Worm (Caenorhabditis elegans) whole organism, young adult: ENCODE data around the gene C06H2.2.

Source experiments
- B0019.2 ChIP-seq: fragments of 200-800 bp; sonication (Bioruptor generic); conservative IDR thresholded peaks from 2 replicates; pipeline ENCODE4 v1.3.6; 2022; ENCODE audit warnings: missing genetic modification reagents, missing genetic modification characterization, missing compliant biosample characterization
- B0261.1 ChIP-seq: sonication (generic microtip); optimal IDR thresholded peaks from 2 replicates; lab custom pipeline; 2016; ENCODE audit warnings: mild to moderate bottlenecking, missing genetic modification characterization, moderate library complexity, missing compliant biosample characterization
- C17E4.6 ChIP-seq: fragments of 200-800 bp; sonication (Bioruptor generic); IDR thresholded peaks from 2 replicates; pipeline ENCODE4 v1.3.6; 2022; ENCODE audit warnings: missing genetic modification reagents, missing genetic modification characterization, missing compliant biosample characterization
- D2030.7 ChIP-seq: fragments of 200-800 bp; sonication (Bioruptor generic); IDR thresholded peaks from 2 replicates; pipeline ENCODE4 v1.3.6; 2022; ENCODE audit warnings: missing genetic modification reagents, missing genetic modification characterization, missing compliant biosample characterization
- F10E7.11 ChIP-seq: sonication (generic microtip); optimal IDR thresholded peaks from 2 replicates; lab custom pipeline; 2017; ENCODE audit warnings: mild to moderate bottlenecking, missing genetic modification characterization, moderate library complexity, missing compliant biosample characterization
- F37B4.10 ChIP-seq: fragments of 200-800 bp; sonication (Bioruptor generic); IDR thresholded peaks from 2 replicates; pipeline ENCODE4 v1.3.6; 2022; ENCODE audit warnings: missing genetic modification characterization, missing compliant biosample characterization
- F39B2.1 ChIP-seq: fragments of 200-800 bp; sonication (Bioruptor generic); IDR thresholded peaks from 2 replicates; pipeline ENCODE4 v1.3.6; 2022; ENCODE audit warnings: missing genetic modification reagents, missing genetic modification characterization, missing compliant biosample characterization
- F49E8.2 ChIP-seq: sonication (generic microtip); optimal IDR thresholded peaks from 3 replicates; lab custom pipeline; 2017; ENCODE audit warnings: missing genetic modification characterization, mild to moderate bottlenecking, missing compliant biosample characterization, antibody characterized with exemption, moderate library complexity; ENCODE audit not compliant: insufficient read depth
- F55B11.4 ChIP-seq: sonication (generic microtip); optimal IDR thresholded peaks from 2 replicates; lab custom pipeline; 2016; ENCODE audit warnings: missing compliant biosample characterization, missing genetic modification characterization, borderline replicate concordance; ENCODE audit not compliant: insufficient read depth
- F57C9.4 ChIP-seq: sonication (generic microtip); optimal IDR thresholded peaks from 2 replicates; lab custom pipeline; 2017; ENCODE audit warnings: mild to moderate bottlenecking, missing genetic modification characterization, missing compliant biosample characterization
- K12H6.12 ChIP-seq: fragments of 200-800 bp; sonication (Bioruptor generic); optimal IDR thresholded peaks from 2 replicates; lab custom pipeline; 2018; ENCODE audit warnings: mild to moderate bottlenecking, missing genetic modification characterization, missing compliant biosample characterization
- Y95B8A.8 ChIP-seq: fragments of 200-800 bp; sonication (Bioruptor generic); IDR thresholded peaks from 2 replicates; pipeline ENCODE4 v1.3.6; 2022; ENCODE audit warnings: missing genetic modification reagents, missing genetic modification characterization, missing compliant biosample characterization
- ZK185.1 ChIP-seq: sonication (generic microtip); optimal IDR thresholded peaks from 2 replicates; lab custom pipeline; 2016; ENCODE audit warnings: mild to moderate bottlenecking, missing genetic modification characterization, missing compliant biosample characterization; ENCODE audit not compliant: poor library complexity, severe bottlenecking
- akir-1 ChIP-seq: fragments of 200-800 bp; sonication (Bioruptor generic); optimal IDR thresholded peaks from 2 replicates; lab custom pipeline; 2018; ENCODE audit warnings: mild to moderate bottlenecking, missing genetic modification characterization, moderate library complexity, missing compliant biosample characterization
- ama-1 ChIP-seq, 3 experiments: fragments of 150-350 bp in 1 of 3; sonication (generic microtip) in 2 of 3; optimal IDR thresholded peaks; 2 replicates each; lab custom pipeline; 2014 to 2018; ENCODE audit warnings: missing biosample characterization in 2 of 3, missing genetic modification characterization in 2 of 3, missing genetic modification reagents in 2 of 3
- aptf-3 ChIP-seq: fragments of 200-800 bp; sonication (Bioruptor generic); IDR thresholded peaks from 2 replicates; pipeline ENCODE4 v1.3.6; 2022; ENCODE audit warnings: missing genetic modification characterization, missing compliant biosample characterization
- atf-7 ChIP-seq: sonication (generic microtip); optimal IDR thresholded peaks from 2 replicates; lab custom pipeline; 2017; ENCODE audit warnings: mild to moderate bottlenecking, missing genetic modification characterization, missing compliant biosample characterization
- athp-1 ChIP-seq: sonication (generic microtip); optimal IDR thresholded peaks from 2 replicates; lab custom pipeline; 2017; ENCODE audit warnings: mild to moderate bottlenecking, missing genetic modification characterization, missing compliant biosample characterization
- bed-1 ChIP-seq: fragments of 200-800 bp; sonication (Bioruptor generic); IDR thresholded peaks from 2 replicates; pipeline ENCODE4 v1.3.6; 2022; ENCODE audit warnings: missing genetic modification reagents, missing genetic modification characterization, missing compliant biosample characterization
- cebp-2 ChIP-seq: fragments of 200-800 bp; sonication (Bioruptor generic); IDR thresholded peaks from 2 replicates; pipeline ENCODE4 v1.3.6; 2022; ENCODE audit warnings: missing genetic modification characterization, missing compliant biosample characterization
- ceh-100 ChIP-seq: fragments of 200-800 bp; sonication (Bioruptor generic); IDR thresholded peaks from 2 replicates; pipeline ENCODE4 v1.3.6; 2022; ENCODE audit warnings: missing genetic modification reagents, missing genetic modification characterization, missing compliant biosample characterization
- ceh-40 ChIP-seq: fragments of 200-800 bp; sonication (Bioruptor generic); IDR thresholded peaks from 2 replicates; pipeline ENCODE4 v1.3.6; 2022; ENCODE audit warnings: missing genetic modification characterization, missing compliant biosample characterization
- ceh-79 ChIP-seq: sonication (generic microtip); optimal IDR thresholded peaks from 2 replicates; lab custom pipeline; 2017; ENCODE audit warnings: mild to moderate bottlenecking, missing genetic modification characterization, missing compliant biosample characterization
- chd-7 ChIP-seq: sonication (generic microtip); optimal IDR thresholded peaks from 2 replicates; lab custom pipeline; 2016; ENCODE audit warnings: mild to moderate bottlenecking, missing genetic modification characterization, moderate library complexity, missing compliant biosample characterization
- dox-1 ChIP-seq: fragments of 200-800 bp; sonication (Bioruptor generic); IDR thresholded peaks from 2 replicates; pipeline ENCODE4 v1.3.6; 2022; ENCODE audit warnings: missing genetic modification reagents, missing genetic modification characterization, missing compliant biosample characterization
- egl-44 ChIP-seq: fragments of 200-800 bp; sonication (Bioruptor generic); IDR thresholded peaks from 2 replicates; pipeline ENCODE4 v1.3.6; 2022; ENCODE audit warnings: missing genetic modification reagents, missing genetic modification characterization, missing compliant biosample characterization
- ekl-4 ChIP-seq: fragments of 200-800 bp; sonication (Bioruptor generic); IDR thresholded peaks from 2 replicates; pipeline ENCODE4 v1.3.6; 2022; ENCODE audit warnings: missing genetic modification reagents, missing genetic modification characterization, missing compliant biosample characterization
- gei-17 ChIP-seq: fragments of 200-800 bp; sonication (Bioruptor generic); optimal IDR thresholded peaks from 2 replicates; lab custom pipeline; 2018; ENCODE audit warnings: mild to moderate bottlenecking, missing genetic modification characterization, missing compliant biosample characterization
- hsf-1 ChIP-seq: fragments of 200-800 bp; sonication (Bioruptor generic); IDR thresholded peaks from 2 replicates; pipeline ENCODE4 v1.3.6; 2022; ENCODE audit warnings: missing genetic modification reagents, missing genetic modification characterization, missing compliant biosample characterization
- let-607 ChIP-seq, 2 experiments: fragments of 200-800 bp in 1 of 2; sonication (Bioruptor generic) in 1 of 2; sonication (generic microtip) in 1 of 2; optimal IDR thresholded peaks; 2 replicates each; lab custom pipeline; 2016 to 2018; ENCODE audit warnings: mild to moderate bottlenecking in 2 of 2, missing compliant biosample characterization in 2 of 2, missing genetic modification characterization in 2 of 2, moderate library complexity in 2 of 2, missing genotype in 1 of 2
- lin-35 ChIP-seq, 3 experiments: fragments of 150-350 bp in 2 of 3; sonication (generic microtip) in 1 of 3; optimal IDR thresholded peaks; 2 replicates each; lab custom pipeline; 2014 to 2018; ENCODE audit warnings: missing biosample characterization in 3 of 3, missing genetic modification characterization in 3 of 3, missing genetic modification reagents in 3 of 3
- mcd-1 ChIP-seq: fragments of 200-800 bp; sonication (Bioruptor generic); IDR thresholded peaks from 2 replicates; pipeline ENCODE4 v1.3.6; 2022; ENCODE audit warnings: missing genetic modification reagents, missing genetic modification characterization, missing compliant biosample characterization
- mxl-1 ChIP-seq: sonication (generic microtip); optimal IDR thresholded peaks from 2 replicates; lab custom pipeline; 2016; ENCODE audit warnings: missing genetic modification characterization, missing compliant biosample characterization
- nfya-1 ChIP-seq: sonication (generic microtip); optimal IDR thresholded peaks from 2 replicates; lab custom pipeline; 2017; ENCODE audit warnings: antibody characterized with exemption, missing compliant biosample characterization, missing genetic modification characterization, borderline replicate concordance; ENCODE audit not compliant: insufficient read depth
- nhr-179 ChIP-seq: sonication (generic microtip); optimal IDR thresholded peaks from 2 replicates; lab custom pipeline; 2016; ENCODE audit warnings: mild to moderate bottlenecking, missing genetic modification characterization, missing compliant biosample characterization
- pbrm-1 ChIP-seq: fragments of 200-800 bp; sonication (Bioruptor generic); IDR thresholded peaks from 2 replicates; pipeline ENCODE4 v1.3.6; 2022; ENCODE audit warnings: missing genetic modification reagents, missing genetic modification characterization, missing compliant biosample characterization
- rpc-1 ChIP-seq, 2 experiments: fragments of 150-350 bp in 1 of 2; sonication (generic microtip) in 1 of 2; optimal IDR thresholded peaks; 2 replicates each; lab custom pipeline; 2014 to 2018; ENCODE audit warnings: missing biosample characterization in 1 of 2, missing genetic modification characterization in 1 of 2, missing genetic modification reagents in 1 of 2, missing genotype in 1 of 2
- snpc-1.1 ChIP-seq: sonication (generic microtip); optimal IDR thresholded peaks from 2 replicates; lab custom pipeline; 2017; ENCODE audit warnings: missing genetic modification characterization, mild to moderate bottlenecking, missing compliant biosample characterization, antibody characterized with exemption, moderate library complexity, missing genotype, missing genetic modification reagents; ENCODE audit not compliant: insufficient read depth
- snpc-3.4 ChIP-seq: sonication (generic microtip); optimal IDR thresholded peaks from 2 replicates; lab custom pipeline; 2017; ENCODE audit warnings: missing genetic modification characterization, mild to moderate bottlenecking, missing compliant biosample characterization, antibody characterized with exemption, moderate library complexity, missing genotype, missing genetic modification reagents
- snpc-4 ChIP-seq, 5 experiments: fragments of 150-350 bp in 1 of 5; sonication (generic microtip) in 4 of 5; optimal IDR thresholded peaks; 2 replicates each; lab custom pipeline; 2014 to 2018; ENCODE audit warnings: missing genetic modification characterization in 5 of 5, missing biosample characterization in 3 of 5, antibody characterized with exemption in 2 of 5, mild to moderate bottlenecking in 2 of 5, missing compliant biosample characterization in 2 of 5, missing genotype in 2 of 5, moderate library complexity in 2 of 5, missing genetic modification reagents in 1 of 5
- xnd-1 ChIP-seq: sonication (generic microtip); optimal IDR thresholded peaks from 2 replicates; lab custom pipeline; 2016; ENCODE audit warnings: missing genotype, missing genetic modification reagents, missing genetic modification characterization, missing compliant biosample characterization
- ztf-28 ChIP-seq: fragments of 200-800 bp; sonication (Bioruptor generic); IDR thresholded peaks from 2 replicates; pipeline ENCODE4 v1.3.6; 2022; ENCODE audit warnings: missing genetic modification reagents, missing genetic modification characterization, missing compliant biosample characterization

The C06H2.2 gene

ce11 chrV:11123817-11124337 is 1.1 kb upstream of the C06H2.2 start, which contains the start of the genes atp-5 and lmtr-3 (continued):
- TF ChIP-seq let-607 (tag; optimal IDR thresholded peaks at IDR 0.05; lab: Kevin White, UChicago) = no peak
- peak; percentile 85 for TF ChIP-seq D2030.7 (GFP tag; lab: Robert Waterston, UW)
- no peak for TF ChIP-seq F37B4.10
- no peak for TF ChIP-seq nhr-179 (tag; lab: Kevin White, UChicago)
- no peak for TF ChIP-seq ceh-40 (GFP tag; lab: Robert Waterston, UW)
- TF ChIP-seq hsf-1 (GFP tag; lab: Robert Waterston, UW) = no peak
- peak; percentile 0 for TF ChIP-seq F49E8.2 (tag; lab: Kevin White, UChicago)
- no peak for TF ChIP-seq ekl-4
- TF ChIP-seq B0019.2 = peak; percentile 76
- TF ChIP-seq rpc-1 (optimal IDR thresholded peaks at IDR 0.05; lab: Kevin White, UChicago) = peak; percentile 16
- no peak for TF ChIP-seq rpc-1 (tag; optimal IDR thresholded peaks at IDR 0.05; lab: Kevin White, UChicago)
- no peak for TF ChIP-seq egl-44
- TF ChIP-seq nfya-1 = no peak
- no peak for TF ChIP-seq mxl-1
- TF ChIP-seq Y95B8A.8 = no peak
- TF ChIP-seq ZK185.1 (tag; lab: Kevin White, UChicago) = peak; percentile 95
- TF ChIP-seq K12H6.12 (tag; lab: Kevin White, UChicago) = no peak
- peak; percentile 93 for TF ChIP-seq dox-1
- TF ChIP-seq bed-1 (GFP tag; lab: Robert Waterston, UW) = no peak
- no peak for TF ChIP-seq F39B2.1 (GFP tag; lab: Robert Waterston, UW)
- TF ChIP-seq cebp-2 (GFP tag; lab: Robert Waterston, UW) = no peak
- peak in 1 of 3 experiments; percentile 24 for TF ChIP-seq lin-35 (GFP tag; optimal IDR thresholded peaks at IDR 0.05; lab: Kevin White, UChicago)
- TF ChIP-seq ceh-79 = no peak
- TF ChIP-seq mcd-1 (GFP tag; lab: Robert Waterston, UW) = peak; percentile 64
- peak; percentile 47 for TF ChIP-seq athp-1 (tag; lab: Kevin White, UChicago)
- no peak for TF ChIP-seq B0261.1 (tag; lab: Kevin White, UChicago)
- peak; percentile 88 for TF ChIP-seq ztf-28
- peak; percentile 36 for TF ChIP-seq snpc-3.4
- TF ChIP-seq F55B11.4 (tag; lab: Kevin White, UChicago) = no peak
- TF ChIP-seq chd-7 (tag; lab: Kevin White, UChicago) = no peak
- TF ChIP-seq ceh-100 (GFP tag; lab: Robert Waterston, UW) = peak; percentile 75
- TF ChIP-seq snpc-1.1 (tag; lab: Kevin White, UChicago) = peak; percentile 22
- no peak for TF ChIP-seq F57C9.4 (tag; lab: Kevin White, UChicago)
- no peak for TF ChIP-seq F10E7.11 (tag; lab: Kevin White, UChicago)
- TF ChIP-seq gei-17 (GFP tag; lab: Kevin White, UChicago) = no peak
- TF ChIP-seq, all 124 proteins: peak for 55

- TF ChIP-seq snpc-4 (GFP tag; optimal IDR thresholded peaks at IDR 0.05; lab: Kevin White, UChicago) (no peak), snpc-4 (tag; optimal IDR thresholded peaks at IDR 0.05; lab: Kevin White, UChicago) (no peak), akir-1 (GFP tag; lab: Kevin White, UChicago) (no peak), cebp-2 (GFP tag; lab: Robert Waterston, UW) (no peak), ama-1 (optimal IDR thresholded peaks at IDR 0.05; lab: Kevin White, UChicago) (no peak), ama-1 (GFP tag; optimal IDR thresholded peaks at IDR 0.05; lab: Kevin White, UChicago) (no peak), atf-7 (tag; lab: Kevin White, UChicago) (no peak), nhr-179 (tag; lab: Kevin White, UChicago) (no peak), F49E8.2 (tag; lab: Kevin White, UChicago) (no peak), aptf-3 (no peak), C17E4.6 (GFP tag; lab: Robert Waterston, UW) (no peak), xnd-1 (no peak), chd-7 (tag; lab: Kevin White, UChicago) (no peak), pbrm-1 (GFP tag; lab: Robert Waterston, UW) (no peak)
Observed at ce11 chrV:11127197-11127596, 2.2 kb downstream of the C06H2.2 start, which contains the start of gene jmjd-5. Gene jmjd-5, plus strand, starts transcription at chrV:11127497.
